Worm (Caenorhabditis elegans): ENCODE measurements around the gene brc-1.

Gene brc-1

DNA sequence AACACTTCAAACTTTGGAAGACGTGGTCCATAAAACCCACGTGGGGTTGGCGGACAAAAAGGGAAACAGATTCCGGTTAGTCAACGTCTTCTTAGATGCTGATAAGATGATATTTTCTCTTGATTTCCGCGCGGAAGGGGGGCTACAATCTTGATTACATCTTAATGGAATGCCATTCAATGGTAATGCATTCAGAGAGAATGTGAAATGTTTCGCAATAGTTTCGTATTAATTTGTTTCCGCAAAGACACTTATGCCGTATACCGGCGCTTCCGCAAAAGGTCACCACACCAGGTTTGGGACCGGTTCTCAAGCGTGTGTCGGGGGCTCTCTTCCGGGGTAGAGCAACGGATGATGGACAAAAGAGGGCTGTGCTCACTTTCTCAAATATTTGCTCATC lies 11.7 kb upstream of the brc-1 start:
- no peak for TF ChIP-seq daf-12 (tag; optimal IDR thresholded peaks at IDR 0.05)
- TF ChIP-seq nhr-28 (tag; optimal IDR thresholded peaks at IDR 0.05), result no peak
- TF ChIP-seq skn-1 (tag; optimal IDR thresholded peaks at IDR 0.05), result no peak
- no peak for TF ChIP-seq set-16 (GFP tag; IDR thresholded peaks at IDR 0.05)
- no peak for TF ChIP-seq spr-3 (GFP tag; optimal IDR thresholded peaks at IDR 0.05)
- TF ChIP-seq zfp-3 (GFP tag; conservative IDR thresholded peaks at IDR 0.05), result no peak
- no peak for TF ChIP-seq mdt-29 (GFP tag; IDR thresholded peaks at IDR 0.05)
- TF ChIP-seq ceh-28 (tag; optimal IDR thresholded peaks at IDR 0.05), result no peak
- peak; percentile 38 for TF ChIP-seq mxl-3 (GFP tag; optimal IDR thresholded peaks at IDR 0.05)
- no peak for TF ChIP-seq dve-1 (tag; optimal IDR thresholded peaks at IDR 0.05; ENCODE audit: insufficient read depth)
- no peak for TF ChIP-seq egl-43 (GFP tag; IDR thresholded peaks at IDR 0.05)
- no peak for TF ChIP-seq nhr-41 (GFP tag; IDR thresholded peaks at IDR 0.05)
- TF ChIP-seq mdl-1 (tag; optimal IDR thresholded peaks at IDR 0.05), result peak in 1 of 2 experiments; percentile 11
- no peak for TF ChIP-seq nhr-111 (GFP tag; optimal IDR thresholded peaks at IDR 0.05)
- TF ChIP-seq unc-130 (GFP tag; optimal IDR thresholded peaks at IDR 0.05), result no peak
- TF ChIP-seq Y48G9A.11 (GFP tag; IDR thresholded peaks at IDR 0.05), result no peak
- no peak for TF ChIP-seq tra-1 (GFP tag; IDR thresholded peaks at IDR 0.05)
- TF ChIP-seq unc-62 (GFP tag; optimal IDR thresholded peaks at IDR 0.05 in 1 of 2), result peak in 1 of 2 experiments; percentile 41
- TF ChIP-seq unc-62 (tag; optimal IDR thresholded peaks at IDR 0.05), result no peak
- peak; percentile 31 for TF ChIP-seq zip-2 (tag; optimal IDR thresholded peaks at IDR 0.05)
- no peak for TF ChIP-seq mep-1 (tag; optimal IDR thresholded peaks at IDR 0.05)
- no peak for TF ChIP-seq nhr-76 (tag; optimal IDR thresholded peaks at IDR 0.05)
- TF ChIP-seq fkh-10 (GFP tag; optimal IDR thresholded peaks at IDR 0.05), result no peak
- no peak for TF ChIP-seq egl-27 (tag; optimal IDR thresholded peaks at IDR 0.05)
- TF ChIP-seq lin-13 (GFP tag; optimal IDR thresholded peaks at IDR 0.05), result no peak
- no peak for TF ChIP-seq nhr-42 (GFP tag; IDR thresholded peaks at IDR 0.05)
- no peak for TF ChIP-seq duxl-1 (tag; optimal IDR thresholded peaks at IDR 0.05; ENCODE audit: poor library complexity)
- TF ChIP-seq lin-1 (GFP tag; IDR thresholded peaks at IDR 0.05), result no peak
- no peak for TF ChIP-seq attf-4 (tag; optimal IDR thresholded peaks at IDR 0.05)

DNA sequence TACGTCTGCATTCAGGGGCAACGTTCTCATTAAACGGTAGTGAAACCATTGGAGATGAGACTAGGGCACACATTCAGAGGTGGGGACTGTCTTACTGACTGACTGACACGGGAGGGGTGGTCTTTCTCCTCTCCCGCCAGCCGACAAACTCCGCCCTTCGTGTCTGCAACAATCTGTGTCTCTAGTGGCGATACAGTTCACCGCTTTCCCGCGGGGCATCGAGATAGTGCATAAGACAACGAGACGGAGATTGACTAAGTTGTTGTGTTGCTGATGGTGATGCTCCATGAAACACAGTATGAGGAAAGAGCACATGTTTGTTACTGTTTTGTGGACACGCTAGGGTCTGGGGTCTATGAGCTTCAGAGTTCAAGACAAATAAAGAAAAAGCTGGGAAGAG lies 10.7 kb upstream of the brc-1 start:
- TF ChIP-seq mes-2 (tag; optimal IDR thresholded peaks at IDR 0.05; ENCODE audit: poor library complexity, severe bottlenecking) (peak; percentile 13), hif-1 (tag; optimal IDR thresholded peaks at IDR 0.05) (peak in 1 of 2 experiments; percentile 61), nhr-42 (GFP tag; IDR thresholded peaks at IDR 0.05) (no peak), hlh-30 (tag; optimal IDR thresholded peaks at IDR 0.05; ENCODE audit: insufficient read depth) (peak; percentile 65), lin-13 (GFP tag; optimal IDR thresholded peaks at IDR 0.05) (peak; percentile 25), zfp-3 (GFP tag; conservative IDR thresholded peaks at IDR 0.05) (no peak), mxl-3 (GFP tag; optimal IDR thresholded peaks at IDR 0.05) (peak; percentile 86), pha-4 (GFP tag; IDR thresholded peaks at IDR 0.05) (peak; percentile 26; the same call in 1 of the 2 replicates), pha-4 (tag; optimal IDR thresholded peaks at IDR 0.05) (no peak), hmg-1.1 (GFP tag; IDR thresholded peaks at IDR 0.05) (peak; percentile 42; the same call in 1 of the 2 replicates), daf-16 (GFP tag; optimal IDR thresholded peaks at IDR 0.05) (no peak), daf-16 (tag; optimal IDR thresholded peaks at IDR 0.05) (peak; percentile 71), lsy-2 (tag; optimal IDR thresholded peaks at IDR 0.05) (peak; percentile 6 to 44), hlh-11 (tag; optimal IDR thresholded peaks at IDR 0.05) (peak; percentile 72), nhr-6 (tag; optimal IDR thresholded peaks at IDR 0.05) (no peak), dmd-6 (GFP tag; IDR thresholded peaks at IDR 0.05) (peak; percentile 65), egl-43 (GFP tag; IDR thresholded peaks at IDR 0.05) (0 out of 2 replicates have a peak, but pooled peaks have one; percentile 40), nhr-28 (tag; optimal IDR thresholded peaks at IDR 0.05) (peak; percentile 64), set-16 (GFP tag; IDR thresholded peaks at IDR 0.05) (peak; percentile 35; the same call in 1 of the 2 replicates), mdl-1 (tag; optimal IDR thresholded peaks at IDR 0.05) (peak in 1 of 2 experiments; percentile 66), dve-1 (tag; optimal IDR thresholded peaks at IDR 0.05; ENCODE audit: insufficient read depth) (peak; percentile 34), nhr-77 (tag; optimal IDR thresholded peaks at IDR 0.05) (peak; percentile 41), spr-3 (GFP tag; optimal IDR thresholded peaks at IDR 0.05) (peak; percentile 11), vab-7 (GFP tag; IDR thresholded peaks at IDR 0.05) (0 out of 2 replicates have a peak, but pooled peaks have one; percentile 34), F10B5.3 (tag; optimal IDR thresholded peaks at IDR 0.05) (no peak), ceh-82 (tag; optimal IDR thresholded peaks at IDR 0.05) (no peak)
